Fruit fly (Drosophila melanogaster) S2 (cell line): ENCODE measurements around the gene CG12024.

Source experiments
- CG8478 ChIP-seq: fragments of >200 bp; optimal IDR thresholded peaks from 2 replicates; lab custom pipeline; 2018
- CTCF ChIP-seq, 2 experiments: fragments of >200 bp; optimal IDR thresholded peaks; 2 replicates each; lab custom pipeline; 2018

Gene CG12024

DNA sequence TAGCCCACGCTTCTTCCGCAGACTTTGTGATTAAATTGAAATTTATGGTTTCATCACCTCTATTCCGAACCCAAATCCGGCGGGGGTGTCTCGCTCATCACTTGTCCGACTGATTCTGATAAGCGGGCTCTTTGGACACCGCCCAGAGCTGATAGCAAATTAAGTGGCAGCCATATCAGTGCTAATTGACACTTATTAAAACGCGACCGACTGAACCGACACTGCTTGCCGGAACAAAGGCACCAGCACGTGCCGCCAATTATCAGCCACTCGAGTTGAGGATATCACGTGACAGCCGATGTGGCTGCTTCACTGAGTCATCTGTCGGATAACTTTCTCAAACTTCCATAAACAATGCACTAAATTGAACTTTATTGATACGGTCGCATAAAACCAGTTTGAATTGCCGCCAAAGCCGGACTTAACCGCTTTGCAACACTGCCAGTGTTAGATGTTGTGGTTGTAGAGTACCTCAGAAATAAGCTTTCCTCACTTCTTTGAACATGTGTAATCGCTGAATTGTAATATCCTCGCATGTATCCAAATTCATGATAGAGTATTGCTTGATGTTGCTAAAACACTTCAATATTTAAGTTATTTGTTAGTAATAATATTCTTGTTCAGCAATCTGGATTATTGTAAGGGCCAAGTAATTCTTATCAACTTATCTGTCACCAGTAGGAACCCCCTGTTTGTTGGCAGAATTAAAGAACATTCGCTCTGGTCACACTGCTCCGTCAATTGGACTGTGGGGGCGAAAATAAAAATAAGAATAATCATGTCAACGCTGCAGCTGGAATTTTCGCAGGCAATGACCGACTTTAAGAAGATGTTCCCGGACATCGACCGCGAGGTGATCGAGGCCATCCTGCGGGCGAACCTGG lies at the start of gene CG12024:
TSS of gene CG12024 (plus strand) at position 699 of the 884 bp plus-strand sequence.
- no peak for TF ChIP-seq CTCF (optimal IDR thresholded peaks at IDR 0.05; lab: Kevin White, UChicago)
- TF ChIP-seq CG8478 (lab: Kevin White, UChicago), result no peak

DNA sequence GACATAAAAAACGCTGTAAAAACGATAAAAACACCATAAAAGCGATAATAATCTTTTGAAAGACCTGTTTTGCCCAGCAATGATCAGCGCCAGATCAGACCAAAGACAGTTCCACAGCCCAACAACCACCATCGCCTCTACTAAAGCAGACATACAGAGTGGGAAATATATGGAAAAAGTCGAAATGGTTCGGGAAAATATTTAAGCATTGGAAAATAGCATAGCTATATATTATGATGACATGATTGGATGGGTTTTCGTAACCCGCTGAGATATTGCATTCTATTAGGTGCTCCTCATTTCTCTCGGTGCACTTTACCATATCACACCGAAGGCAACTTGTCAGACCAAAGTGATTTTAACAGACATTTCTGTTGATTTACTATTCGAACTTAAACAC lies 48.3 kb upstream of the CG12024 start:
- TF ChIP-seq CTCF (optimal IDR thresholded peaks at IDR 0.05; lab: Kevin White, UChicago) (no peak), CG8478 (lab: Kevin White, UChicago) (no peak)

DNA sequence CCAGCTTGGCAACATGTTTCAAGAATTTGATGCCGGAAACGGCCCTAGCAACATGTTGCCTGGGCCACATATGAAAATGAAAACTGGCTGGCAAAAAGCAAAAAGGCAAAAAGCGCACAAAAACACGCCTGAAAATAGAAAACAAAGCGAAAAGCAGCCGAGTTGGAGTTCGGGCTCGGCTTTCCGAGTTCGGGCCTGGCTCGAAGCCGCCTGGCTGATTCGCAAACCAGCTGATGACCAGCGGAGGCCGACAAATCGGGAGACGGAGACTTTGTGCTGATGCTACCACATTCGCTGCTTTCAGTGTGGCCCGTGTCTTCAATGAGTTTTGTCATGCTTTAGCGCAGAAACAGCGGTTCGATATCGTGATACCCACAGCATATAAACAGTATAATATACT lies 46.7 kb upstream of the CG12024 start, which contains the start of gene GV1:
TSS of gene GV1 (plus strand) at position 301 of the 400 bp plus-strand sequence.
- TF ChIP-seq CTCF (optimal IDR thresholded peaks at IDR 0.05; lab: Kevin White, UChicago) (no peak), CG8478 (lab: Kevin White, UChicago) (no peak)

DNA sequence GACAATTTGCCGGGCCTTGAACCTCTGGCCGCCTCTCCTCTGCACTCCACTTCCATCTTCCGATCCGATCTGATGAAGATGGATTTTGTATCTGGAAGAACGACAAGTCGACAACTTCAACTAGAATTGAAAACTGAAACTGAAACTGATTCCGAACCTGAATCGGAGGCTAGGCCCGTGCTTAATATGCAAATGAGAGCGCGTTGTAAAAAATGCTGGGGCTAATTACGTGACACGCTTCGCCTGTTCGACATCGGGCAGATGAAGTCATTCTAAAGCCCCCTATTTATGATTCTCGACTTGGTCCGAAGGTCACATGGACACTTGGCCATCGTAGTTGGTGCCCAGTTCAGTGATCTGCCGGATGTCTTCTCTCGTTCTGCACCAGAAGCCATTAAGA lies 40.4 kb upstream of the CG12024 start:
- TF ChIP-seq CTCF (optimal IDR thresholded peaks at IDR 0.05; lab: Kevin White, UChicago), result no peak
- no peak for TF ChIP-seq CG8478 (lab: Kevin White, UChicago)

DNA sequence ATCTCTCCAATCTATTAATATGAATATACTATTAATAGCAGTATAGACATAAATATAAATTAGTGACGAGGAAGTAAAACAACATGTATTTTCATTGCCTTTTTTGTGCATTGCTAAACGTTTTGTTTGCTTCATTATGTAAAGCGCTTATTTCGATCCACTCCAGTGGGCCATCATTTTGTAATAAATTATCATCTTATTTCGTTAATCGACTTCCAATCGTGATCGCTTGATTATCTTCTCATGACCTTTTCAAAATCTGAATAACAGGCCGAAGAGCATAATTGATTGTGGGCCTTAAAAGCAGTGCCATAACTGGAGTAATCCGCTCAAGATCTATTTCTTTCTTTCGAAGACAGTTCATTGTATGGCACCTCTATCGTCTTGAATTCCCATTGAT lies 39.6 kb upstream of the CG12024 start:
- TF ChIP-seq CG8478 (lab: Kevin White, UChicago) (no peak), CTCF (optimal IDR thresholded peaks at IDR 0.05; lab: Kevin White, UChicago) (no peak)

DNA sequence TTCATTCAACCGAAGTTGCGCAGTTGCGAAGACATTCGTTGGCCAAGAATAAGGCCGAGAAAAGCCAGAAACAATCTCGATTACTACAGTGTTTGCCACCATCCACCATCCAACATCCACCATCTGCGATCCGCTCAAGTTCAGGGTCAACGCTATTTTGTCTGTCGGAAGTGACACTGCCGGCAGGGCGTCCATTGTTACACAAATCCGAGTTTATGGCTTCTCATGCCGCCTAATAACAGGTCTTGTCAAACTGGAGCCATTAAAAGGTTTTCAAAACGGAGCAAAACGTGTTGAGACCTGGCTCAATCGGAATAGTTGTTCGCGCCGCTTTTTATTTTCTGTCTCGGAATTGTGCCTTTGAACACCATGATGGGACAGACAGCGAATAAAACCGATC lies 38.1 kb upstream of the CG12024 start:
- TF ChIP-seq CTCF (optimal IDR thresholded peaks at IDR 0.05; lab: Kevin White, UChicago) (no peak), CG8478 (lab: Kevin White, UChicago) (no peak)

DNA sequence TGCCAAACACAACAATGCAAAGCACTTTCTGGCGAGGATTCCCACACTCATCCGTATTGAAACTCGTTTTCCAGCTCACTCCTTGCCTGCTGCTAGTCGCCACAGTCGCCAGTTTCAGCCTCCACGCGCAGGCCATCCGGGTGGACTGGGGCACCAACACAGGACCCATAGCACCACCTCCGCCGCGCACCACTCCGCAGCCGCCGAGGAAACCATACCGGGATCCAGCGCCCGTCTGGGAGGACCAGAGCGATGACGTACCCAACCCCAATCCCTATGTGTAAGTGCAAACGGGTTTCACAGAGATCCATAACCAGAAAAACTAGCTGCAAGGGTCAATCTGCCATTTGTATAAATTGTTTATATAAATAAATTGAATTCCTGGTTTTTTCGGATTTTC lies 35.8 kb upstream of the CG12024 start:
- TF ChIP-seq CTCF (optimal IDR thresholded peaks at IDR 0.05; lab: Kevin White, UChicago) (no peak), CG8478 (lab: Kevin White, UChicago) (no peak)

DNA sequence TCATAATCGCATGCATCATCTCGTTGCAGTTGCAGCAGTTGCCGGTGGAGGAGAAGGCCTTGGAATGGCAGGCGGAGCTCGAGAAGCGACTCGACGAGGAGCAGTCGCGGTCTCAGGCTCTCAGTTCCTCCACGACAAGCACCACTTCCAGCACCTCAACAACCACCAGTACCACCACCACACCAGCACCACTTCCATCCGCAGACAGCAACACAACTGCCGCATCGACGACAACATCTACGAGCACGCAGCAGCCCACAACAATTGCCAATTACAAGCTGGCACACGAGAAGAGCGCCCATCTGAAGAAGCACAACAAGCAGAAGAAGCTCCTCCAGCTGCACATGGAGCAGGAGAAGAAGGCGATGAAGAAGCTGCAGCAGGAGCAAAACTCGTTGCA lies 34.6 kb upstream of the CG12024 start:
- no peak for TF ChIP-seq CG8478 (lab: Kevin White, UChicago)
- TF ChIP-seq CTCF (optimal IDR thresholded peaks at IDR 0.05; lab: Kevin White, UChicago), result no peak

DNA sequence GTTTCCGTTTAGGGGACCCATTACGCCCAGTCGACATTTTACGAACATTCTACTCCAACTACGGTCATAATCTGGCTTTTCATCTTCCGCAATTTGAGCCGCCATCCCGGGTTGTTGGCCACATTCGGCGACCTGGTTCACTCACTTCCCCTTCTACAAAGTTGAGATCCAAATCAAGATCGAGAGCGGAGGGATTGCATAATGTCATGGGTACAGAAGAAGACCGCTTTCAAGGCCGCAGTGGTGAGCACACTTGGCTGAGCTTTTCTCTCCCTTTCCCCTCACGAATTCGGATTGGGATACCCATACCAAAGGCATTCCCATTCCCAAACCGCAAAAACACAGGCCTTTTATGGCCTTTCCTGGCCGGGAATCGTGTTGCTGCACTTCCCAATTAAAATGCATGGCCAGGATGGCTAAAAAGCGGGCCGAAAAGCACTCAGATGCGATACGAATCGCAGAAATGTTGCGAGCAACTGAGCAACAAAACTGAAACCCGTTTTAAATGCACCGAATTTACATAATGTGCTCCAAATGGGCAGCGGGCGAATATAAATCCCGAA lies 29.1 kb upstream of the CG12024 start:
- TF ChIP-seq CG8478 (lab: Kevin White, UChicago), result no peak
- TF ChIP-seq CTCF (optimal IDR thresholded peaks at IDR 0.05; lab: Kevin White, UChicago), result no peak

DNA sequence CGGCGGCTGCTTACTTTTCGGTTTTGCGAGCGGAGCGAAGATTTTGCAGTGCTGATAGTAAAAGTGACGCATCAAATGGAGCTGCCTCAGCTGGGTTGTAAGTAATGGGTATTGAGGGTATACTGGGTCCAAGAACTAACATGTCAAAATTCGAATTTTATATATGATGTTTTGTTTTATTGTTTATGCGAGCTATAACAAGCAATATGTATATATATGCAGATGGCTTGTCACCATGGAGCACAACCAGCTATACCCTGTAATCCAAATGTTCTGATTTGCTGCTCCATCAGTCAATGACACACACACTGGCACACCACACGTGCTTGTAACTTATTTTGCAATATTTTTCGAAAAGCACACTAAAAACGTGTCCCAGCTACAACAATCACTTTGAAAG lies 27.4 kb upstream of the CG12024 start:
- TF ChIP-seq CG8478 (lab: Kevin White, UChicago) (no peak), CTCF (optimal IDR thresholded peaks at IDR 0.05; lab: Kevin White, UChicago) (no peak)

DNA sequence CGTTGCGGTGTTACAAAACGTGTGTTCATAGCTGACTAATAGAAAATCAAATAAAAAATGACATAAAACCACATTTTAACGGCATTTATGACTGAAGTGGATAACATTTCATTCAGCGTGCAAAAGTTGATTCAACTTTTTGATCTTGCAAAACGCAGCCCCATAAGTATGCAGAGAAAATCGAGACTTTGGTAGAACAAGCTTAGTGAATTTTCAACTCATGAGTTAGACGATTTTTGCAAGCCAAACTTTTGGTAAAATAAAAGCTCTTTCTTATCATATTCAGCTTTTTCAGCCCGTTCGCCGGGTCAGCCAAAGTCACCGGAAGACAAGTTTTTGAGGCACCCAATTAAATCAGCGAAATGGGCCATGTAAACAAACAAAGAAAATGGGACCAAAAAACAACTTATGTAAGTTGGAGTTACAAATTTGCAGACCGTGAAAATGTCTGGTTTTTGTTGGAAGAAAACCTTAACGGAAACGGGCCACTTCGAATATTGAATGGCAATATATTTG lies 25.2 kb upstream of the CG12024 start, which contains the start of gene Cpr62Ba:
TSS of gene Cpr62Ba (minus strand) at position 31 of the 516 bp plus-strand sequence.
- no peak for TF ChIP-seq CTCF (optimal IDR thresholded peaks at IDR 0.05; lab: Kevin White, UChicago)
- no peak for TF ChIP-seq CG8478 (lab: Kevin White, UChicago)

DNA sequence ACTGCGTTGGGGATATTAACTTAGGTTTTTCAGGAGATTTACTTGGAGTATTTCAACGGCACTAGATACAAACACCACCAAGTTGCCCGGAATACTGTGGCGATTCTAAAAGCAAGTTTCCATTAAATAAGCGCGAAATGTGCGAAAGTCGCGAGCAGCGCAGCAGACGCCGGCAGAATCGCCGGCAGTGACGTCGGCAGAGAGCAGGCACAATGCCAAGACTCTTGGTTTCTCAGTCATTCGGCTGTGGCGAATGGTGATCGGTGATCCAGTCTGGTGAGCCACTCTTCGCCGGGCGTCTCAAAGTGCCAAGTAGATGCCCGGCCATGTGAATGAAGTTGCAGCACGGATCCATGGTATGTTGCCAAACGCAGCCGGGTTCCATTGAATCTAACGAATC lies 21.9 kb upstream of the CG12024 start, which contains the start of gene Cpr62Bb:
TSS of gene Cpr62Bb (minus strand) at position 101 of the 400 bp plus-strand sequence.
- TF ChIP-seq CG8478 (lab: Kevin White, UChicago) (no peak), CTCF (optimal IDR thresholded peaks at IDR 0.05; lab: Kevin White, UChicago) (no peak)

DNA sequence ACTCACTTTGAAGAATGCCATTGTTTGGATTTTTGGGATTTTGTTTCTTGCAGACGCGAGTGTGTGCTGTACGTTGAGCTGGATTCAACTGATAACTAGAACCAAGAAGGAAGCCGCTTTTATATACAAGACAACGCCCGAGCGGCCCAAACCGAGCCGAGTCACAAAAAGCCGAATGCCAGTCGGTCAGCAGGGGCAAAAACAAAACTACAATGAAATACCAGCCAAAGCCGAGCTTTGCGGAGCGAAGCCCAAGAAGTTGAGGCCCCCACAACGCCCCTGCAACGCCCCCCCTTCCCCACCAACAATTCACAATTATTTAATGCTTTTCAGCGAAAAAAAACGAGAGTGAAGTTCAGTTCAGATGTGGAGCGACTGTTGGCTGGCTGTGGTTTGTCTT lies 15.0 kb upstream of the CG12024 start, which contains the start of gene Cpr62Bc:
TSS of gene Cpr62Bc (minus strand) at position 101 of the 400 bp plus-strand sequence.
- TF ChIP-seq CG8478 (lab: Kevin White, UChicago), result no peak
- no peak for TF ChIP-seq CTCF (optimal IDR thresholded peaks at IDR 0.05; lab: Kevin White, UChicago)

DNA sequence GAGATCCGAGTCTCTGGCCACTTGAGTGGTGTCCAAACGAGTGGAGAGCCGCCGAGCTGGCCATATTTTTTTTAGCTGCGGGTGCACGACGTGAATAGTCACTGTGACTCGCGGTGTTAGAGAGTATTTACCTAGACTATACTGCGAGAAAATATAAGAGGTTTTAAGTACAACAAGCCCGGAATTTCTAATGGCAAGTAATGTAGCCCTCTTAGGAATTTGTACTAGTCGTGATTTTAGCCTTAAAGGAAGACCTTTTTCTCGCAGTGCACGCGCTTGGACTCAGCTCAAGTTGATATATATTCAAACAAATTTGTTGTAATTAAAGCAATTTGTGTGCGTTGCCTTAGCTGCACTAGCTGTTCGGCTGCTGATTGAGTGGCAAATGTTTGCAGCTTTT lies 12.4 kb upstream of the CG12024 start:
- TF ChIP-seq CG8478 (lab: Kevin White, UChicago), result no peak
- no peak for TF ChIP-seq CTCF (optimal IDR thresholded peaks at IDR 0.05; lab: Kevin White, UChicago)

DNA sequence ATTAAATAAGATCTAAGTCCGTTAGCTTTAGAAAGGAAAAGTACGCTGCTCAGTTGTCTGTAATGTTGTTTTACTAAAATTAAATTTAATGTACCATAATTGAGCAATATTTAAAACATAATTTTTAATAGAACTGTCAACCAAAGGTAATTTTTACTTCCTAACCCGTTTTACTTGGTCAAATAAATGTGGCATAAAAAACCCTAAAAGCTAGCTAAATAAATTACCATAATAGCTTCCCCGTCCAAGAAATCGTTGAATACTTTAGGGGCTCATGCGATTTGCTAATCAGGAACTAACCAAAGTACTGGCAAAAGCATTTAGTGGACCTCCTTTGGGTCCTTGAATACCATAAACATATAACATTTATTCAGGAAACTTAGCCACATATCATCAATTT lies 6.5 kb upstream of the CG12024 start:
- no peak for TF ChIP-seq CTCF (optimal IDR thresholded peaks at IDR 0.05; lab: Kevin White, UChicago)
- no peak for TF ChIP-seq CG8478 (lab: Kevin White, UChicago)
